Worm (Caenorhabditis elegans) whole organism, early embryonic: ENCODE results near the gene Y41C4A.18.

ENCODE experiments used
- B0310.2 ChIP-seq: sonication (generic microtip); optimal IDR thresholded peaks from 2 replicates; lab custom pipeline; 2016; ENCODE audit warnings: mild to moderate bottlenecking, missing genetic modification characterization, missing compliant biosample characterization
- F13C5.2 ChIP-seq: sonication (generic microtip); optimal IDR thresholded peaks from 2 replicates; lab custom pipeline; 2017; ENCODE audit warnings: mild to moderate bottlenecking, missing genetic modification characterization, inconsistent platforms, missing compliant biosample characterization
- aly-1 ChIP-seq: sonication (generic microtip); optimal IDR thresholded peaks from 2 replicates; lab custom pipeline; 2016; ENCODE audit warnings: missing genetic modification characterization, missing compliant biosample characterization
- ama-1 ChIP-seq: fragments of 150-350 bp; optimal IDR thresholded peaks from 2 replicates; lab custom pipeline; 2014
- ceh-13 ChIP-seq: fragments of 200-800 bp; sonication (Bioruptor generic); optimal IDR thresholded peaks from 2 replicates; lab custom pipeline; 2018; ENCODE audit warnings: mild to moderate bottlenecking, missing genetic modification characterization, missing compliant biosample characterization
- ceh-36 ChIP-seq: sonication (generic microtip); optimal IDR thresholded peaks from 2 replicates; lab custom pipeline; 2016; ENCODE audit warnings: missing genetic modification characterization, inconsistent platforms, missing compliant biosample characterization
- ets-7 ChIP-seq: sonication (generic microtip); optimal IDR thresholded peaks from 2 replicates; lab custom pipeline; 2016; ENCODE audit warnings: missing genotype, missing genetic modification characterization, missing compliant biosample characterization
- flt-1 ChIP-seq: fragments of 200-800 bp; sonication (Bioruptor generic); IDR thresholded peaks from 2 replicates; pipeline ENCODE4 v1.3.6; 2022; ENCODE audit warnings: missing genetic modification characterization, missing compliant biosample characterization
- hmbx-1 ChIP-seq: sonication (generic microtip); optimal IDR thresholded peaks from 2 replicates; lab custom pipeline; 2016; ENCODE audit warnings: mild to moderate bottlenecking, missing genetic modification characterization, missing compliant biosample characterization
- hmg-4 ChIP-seq: fragments of 200-800 bp; sonication (Bioruptor generic); optimal IDR thresholded peaks from 2 replicates; lab custom pipeline; 2018; ENCODE audit warnings: mild to moderate bottlenecking, missing genetic modification characterization, missing compliant biosample characterization
- hnd-1 ChIP-seq: sonication (generic microtip); optimal IDR thresholded peaks from 2 replicates; lab custom pipeline; 2016; ENCODE audit warnings: missing genetic modification characterization, missing compliant biosample characterization
- pes-1 ChIP-seq: fragments of 200-800 bp; sonication (Bioruptor generic); IDR thresholded peaks from 2 replicates; pipeline ENCODE4 v1.3.6; 2022; ENCODE audit warnings: missing genetic modification reagents, missing genetic modification characterization, missing compliant biosample characterization
- scrt-1 ChIP-seq: fragments of 200-800 bp; sonication (Bioruptor generic); IDR thresholded peaks from 2 replicates; pipeline ENCODE4 v1.3.6; 2022; ENCODE audit warnings: missing genetic modification characterization, missing compliant biosample characterization
- sea-1 ChIP-seq: fragments of 200-800 bp; sonication (Bioruptor generic); conservative IDR thresholded peaks from 2 replicates; pipeline ENCODE4 v1.3.6; 2022; ENCODE audit warnings: missing genetic modification characterization, missing compliant biosample characterization
- tbx-11 ChIP-seq: fragments of 200-800 bp; sonication (Bioruptor generic); IDR thresholded peaks from 2 replicates; pipeline ENCODE4 v1.3.6; 2022; ENCODE audit warnings: missing genetic modification characterization, missing compliant biosample characterization
- tbx-37 ChIP-seq: fragments of 200-800 bp; sonication (Bioruptor generic); conservative IDR thresholded peaks from 2 replicates; pipeline ENCODE4 v1.3.6; 2022; ENCODE audit warnings: missing genetic modification reagents, missing genetic modification characterization, missing compliant biosample characterization
- tra-4 ChIP-seq: sonication (generic microtip); optimal IDR thresholded peaks from 2 replicates; lab custom pipeline; 2017; ENCODE audit warnings: missing genetic modification characterization, missing compliant biosample characterization

The Y41C4A.18 gene

DNA sequence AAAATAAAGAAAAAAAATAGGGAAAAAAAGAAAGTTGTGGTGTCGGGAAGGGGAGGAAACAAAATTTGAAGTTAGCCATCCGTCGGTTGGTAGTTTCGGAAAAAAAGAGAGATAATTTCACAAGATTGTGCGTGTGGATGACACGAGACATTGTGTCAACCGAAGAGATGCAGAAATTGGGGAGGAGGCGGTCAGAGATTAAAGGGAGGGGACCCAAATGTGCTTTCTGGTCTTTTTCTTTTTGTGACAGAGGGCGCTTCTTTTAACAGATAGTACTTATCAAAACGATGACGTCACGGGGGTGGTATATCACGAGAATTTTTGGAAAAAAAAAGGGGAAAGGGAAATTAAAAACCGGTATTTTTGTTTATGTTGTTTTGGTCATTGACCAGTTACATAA is 8.1 kb downstream of the Y41C4A.18 start:
- TF ChIP-seq B0310.2 (no peak), hnd-1 (no peak), hmbx-1 (tag; lab: Kevin White, UChicago) (no peak), ets-7 (no peak), ceh-36 (tag; lab: Kevin White, UChicago) (no peak), tbx-37 (GFP tag; lab: Robert Waterston, UW) (no peak), tra-4 (no peak), ceh-13 (GFP tag; lab: Kevin White, UChicago) (no peak), sea-1 (no peak)

DNA sequence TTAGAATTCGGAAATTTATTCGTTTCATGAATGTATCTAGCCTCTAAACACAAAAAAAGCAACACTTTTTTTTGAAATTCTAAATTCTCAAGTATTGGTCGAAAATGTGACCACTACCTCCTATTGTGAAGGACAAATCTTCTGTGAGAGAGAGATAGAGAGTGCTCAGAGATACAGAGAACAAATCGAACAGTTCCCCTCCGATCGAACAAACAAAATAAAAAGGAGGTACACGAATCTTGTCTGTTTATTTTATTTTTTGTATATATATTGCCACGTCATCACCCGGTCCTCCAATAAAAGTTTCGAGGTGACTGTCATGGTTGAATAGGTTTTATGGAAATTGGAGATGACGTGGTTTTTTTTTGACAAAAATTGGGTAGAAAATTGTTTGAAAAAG is 10.5 kb downstream of the Y41C4A.18 start:
- no peak for TF ChIP-seq hmg-4 (GFP tag; lab: Kevin White, UChicago)
- TF ChIP-seq tbx-37 (GFP tag; lab: Robert Waterston, UW): no peak
- TF ChIP-seq tbx-11 (GFP tag; lab: Robert Waterston, UW): no peak
- TF ChIP-seq flt-1 (GFP tag; lab: Robert Waterston, UW): no peak
- no peak for TF ChIP-seq B0310.2
- TF ChIP-seq ceh-36 (tag; lab: Kevin White, UChicago): no peak
- no peak for TF ChIP-seq ceh-13 (GFP tag; lab: Kevin White, UChicago)
- TF ChIP-seq aly-1: no peak
- no peak for TF ChIP-seq ets-7
- TF ChIP-seq pes-1: no peak
- TF ChIP-seq ama-1 (lab: Kevin White, UChicago): no peak
- no peak for TF ChIP-seq scrt-1 (GFP tag; lab: Robert Waterston, UW)
- TF ChIP-seq hnd-1: no peak
- TF ChIP-seq tra-4: no peak
- no peak for TF ChIP-seq F13C5.2 (tag; lab: Kevin White, UChicago)

DNA sequence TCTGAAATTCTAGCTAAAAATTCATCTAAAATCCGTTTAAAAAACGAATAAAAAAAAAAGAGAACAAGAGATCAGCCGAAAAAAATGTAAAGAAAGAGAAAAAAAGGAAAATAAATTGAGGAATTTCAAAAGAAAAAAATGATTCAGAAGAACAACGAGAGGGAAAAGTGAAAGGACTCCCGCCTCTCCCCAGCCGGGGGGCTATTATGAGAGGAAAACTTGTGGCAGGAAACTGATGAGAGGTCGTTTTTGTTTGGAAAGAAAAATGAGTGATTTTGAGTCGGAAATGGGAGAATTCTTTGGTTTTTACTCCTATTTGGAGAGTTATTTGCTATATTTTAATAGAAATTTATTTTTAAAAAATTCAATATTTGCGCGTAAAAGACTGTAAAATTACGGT is 11.8 kb downstream of the Y41C4A.18 start:
- TF ChIP-seq aly-1 (no peak), tbx-37 (GFP tag; lab: Robert Waterston, UW) (no peak), scrt-1 (GFP tag; lab: Robert Waterston, UW) (no peak), hmg-4 (GFP tag; lab: Kevin White, UChicago) (no peak), ets-7 (no peak), F13C5.2 (tag; lab: Kevin White, UChicago) (no peak), hmbx-1 (tag; lab: Kevin White, UChicago) (no peak), ceh-13 (GFP tag; lab: Kevin White, UChicago) (no peak), ceh-36 (tag; lab: Kevin White, UChicago) (no peak), pes-1 (no peak), tbx-11 (GFP tag; lab: Robert Waterston, UW) (no peak), ama-1 (lab: Kevin White, UChicago) (no peak), sea-1 (no peak), B0310.2 (no peak), flt-1 (GFP tag; lab: Robert Waterston, UW) (no peak), hnd-1 (no peak)

DNA sequence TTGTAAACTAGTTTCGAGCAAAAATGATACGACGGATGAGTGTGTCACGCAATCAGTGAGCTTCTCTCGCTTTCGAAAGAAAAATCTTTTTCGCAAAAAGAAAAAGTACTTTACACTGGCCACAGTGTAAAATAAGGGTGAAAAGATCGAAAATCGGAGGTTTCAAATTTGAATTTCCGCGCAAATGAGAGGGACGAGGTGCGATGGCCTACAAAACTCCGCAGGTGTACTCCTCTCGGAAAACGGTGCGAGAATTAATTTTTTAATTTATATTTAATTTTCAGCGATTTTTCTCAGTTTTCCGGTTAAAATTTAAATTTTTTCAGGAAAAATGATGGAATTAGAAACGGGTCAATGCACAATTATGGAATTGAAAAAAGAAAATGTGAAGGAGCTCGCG is 16.3 kb downstream of the Y41C4A.18 start, which contains the start of gene mrt-2:
Gene mrt-2 (plus strand): TSS at position 49 of the 400 bp plus-strand sequence.
- TF ChIP-seq ets-7 (no peak), tbx-11 (GFP tag; lab: Robert Waterston, UW) (no peak), aly-1 (no peak), ceh-36 (tag; lab: Kevin White, UChicago) (no peak), tbx-37 (GFP tag; lab: Robert Waterston, UW) (peak; percentile 86), hmg-4 (GFP tag; lab: Kevin White, UChicago) (no peak), pes-1 (peak; percentile 59; the same call in 1 of the 2 replicates), F13C5.2 (tag; lab: Kevin White, UChicago) (no peak), ama-1 (lab: Kevin White, UChicago) (no peak), hnd-1 (peak; percentile 1), sea-1 (no peak), B0310.2 (no peak), flt-1 (GFP tag; lab: Robert Waterston, UW) (no peak), ceh-13 (GFP tag; lab: Kevin White, UChicago) (no peak)

DNA sequence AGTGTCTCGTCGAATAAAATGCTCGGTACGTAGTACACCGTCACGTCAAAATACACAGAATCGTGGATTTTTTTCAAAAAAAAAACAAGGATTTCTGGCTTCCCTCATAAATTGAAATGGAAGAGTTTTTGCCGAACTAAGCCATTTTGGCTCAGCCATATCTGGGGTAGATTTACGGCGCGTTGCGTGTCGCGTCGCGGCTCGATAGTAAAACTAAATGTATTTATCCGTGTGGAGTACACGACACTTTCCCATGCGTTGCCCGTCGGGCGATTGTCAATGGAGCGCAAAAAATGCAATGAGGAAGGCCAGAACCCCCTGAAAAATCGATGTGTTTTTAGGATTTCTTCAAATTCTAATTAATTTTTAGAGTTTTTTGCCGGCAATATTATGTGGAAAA is 19.8 kb downstream of the Y41C4A.18 start:
- TF ChIP-seq hnd-1: no peak
- TF ChIP-seq pes-1: no peak
- TF ChIP-seq B0310.2: no peak
- TF ChIP-seq tbx-37 (GFP tag; lab: Robert Waterston, UW): no peak
- TF ChIP-seq tbx-11 (GFP tag; lab: Robert Waterston, UW): no peak
- no peak for TF ChIP-seq ets-7
- TF ChIP-seq hmbx-1 (tag; lab: Kevin White, UChicago): no peak
- TF ChIP-seq aly-1: no peak
- no peak for TF ChIP-seq F13C5.2 (tag; lab: Kevin White, UChicago)
- TF ChIP-seq ama-1 (lab: Kevin White, UChicago): no peak
- no peak for TF ChIP-seq tra-4
- TF ChIP-seq hmg-4 (GFP tag; lab: Kevin White, UChicago): no peak
- no peak for TF ChIP-seq sea-1
- no peak for TF ChIP-seq scrt-1 (GFP tag; lab: Robert Waterston, UW)

DNA sequence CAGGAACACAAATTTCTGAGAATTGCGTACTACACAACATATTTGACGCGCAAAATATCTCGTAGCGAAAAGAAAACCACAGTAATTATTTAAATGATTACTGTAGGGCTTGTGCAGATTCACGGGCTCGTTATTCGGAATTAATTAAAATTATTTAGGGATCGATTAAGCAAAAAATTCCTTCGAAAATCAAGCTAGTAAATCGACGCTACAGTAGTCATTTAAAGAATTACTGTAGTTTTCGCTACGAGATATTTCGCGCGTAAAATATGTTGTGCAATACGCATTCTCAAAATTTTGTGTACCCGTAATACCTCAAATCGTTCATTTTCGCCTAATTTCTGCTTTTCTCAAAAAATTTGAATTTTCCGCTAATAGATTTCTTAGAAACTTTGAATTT is 20.4 kb downstream of the Y41C4A.18 start:
- no peak for TF ChIP-seq hmg-4 (GFP tag; lab: Kevin White, UChicago)
- no peak for TF ChIP-seq tbx-11 (GFP tag; lab: Robert Waterston, UW)
- TF ChIP-seq scrt-1 (GFP tag; lab: Robert Waterston, UW): no peak
- TF ChIP-seq tbx-37 (GFP tag; lab: Robert Waterston, UW): no peak
- no peak for TF ChIP-seq tra-4

DNA sequence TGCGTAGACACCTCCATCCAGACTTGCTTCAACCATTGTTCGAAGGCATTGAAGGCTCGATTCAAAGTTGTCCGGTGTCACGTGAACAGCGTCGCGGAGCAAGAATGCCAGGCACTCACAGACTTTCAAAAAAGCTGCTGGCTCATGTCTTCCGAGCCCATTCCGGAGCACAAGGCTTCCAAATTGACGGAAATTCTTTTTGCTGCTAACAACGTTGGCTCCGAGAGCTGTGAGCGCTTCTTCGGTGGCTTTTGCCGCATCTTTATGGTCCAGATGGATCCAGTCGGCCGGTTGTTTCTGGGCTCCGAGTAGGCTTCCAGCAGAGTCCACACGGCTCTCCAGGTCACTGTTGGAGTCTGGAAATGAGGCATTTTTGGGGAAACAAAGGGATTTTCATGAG is 27.5 kb downstream of the Y41C4A.18 start:
- TF ChIP-seq tbx-37 (GFP tag; lab: Robert Waterston, UW) (no peak), pes-1 (no peak), hnd-1 (no peak), B0310.2 (no peak), aly-1 (no peak), F13C5.2 (tag; lab: Kevin White, UChicago) (no peak), scrt-1 (GFP tag; lab: Robert Waterston, UW) (no peak), tbx-11 (GFP tag; lab: Robert Waterston, UW) (no peak), ama-1 (lab: Kevin White, UChicago) (no peak), tra-4 (no peak), sea-1 (no peak), ets-7 (no peak), hmbx-1 (tag; lab: Kevin White, UChicago) (no peak), ceh-13 (GFP tag; lab: Kevin White, UChicago) (no peak), hmg-4 (GFP tag; lab: Kevin White, UChicago) (no peak), flt-1 (GFP tag; lab: Robert Waterston, UW) (no peak), ceh-36 (tag; lab: Kevin White, UChicago) (no peak)
